Fruit fly (Drosophila melanogaster) whole organism, embryonic: Measurements from ENCODE around the gene CG31121.
A peak's percentile ranks its signal among the peaks of the same experiment; 100 is the strongest.

Source experiments
- Aef1 ChIP-seq: fragments of 200-800 bp; sonication (Bioruptor generic); IDR thresholded peaks from 3 replicates; pipeline ENCODE4 v1.3.6; 2022; ENCODE audit warnings: missing biosample characterization, missing genetic modification characterization
- C15 ChIP-seq: fragments of 200-800 bp; sonication (Bioruptor generic); IDR thresholded peaks from 3 replicates; pipeline ENCODE4 v1.3.6; 2022; ENCODE audit warnings: missing biosample characterization, missing genetic modification characterization
- CG10147 ChIP-seq: fragments of 200-800 bp; sonication (Bioruptor generic); optimal IDR thresholded peaks from 2 replicates; lab custom pipeline; 2019; ENCODE audit warnings: missing biosample characterization, mild to moderate bottlenecking, missing genetic modification characterization, moderate library complexity
- CG12236 ChIP-seq: fragments of 200-800 bp; sonication (Bioruptor generic); optimal IDR thresholded peaks from 2 replicates; lab custom pipeline; 2016; ENCODE audit warnings: missing biosample characterization, missing genetic modification characterization
- CG14050 ChIP-seq: fragments of 200-800 bp; sonication (Bioruptor generic); IDR thresholded peaks from 3 replicates; pipeline ENCODE4 v1.3.6; 2022; ENCODE audit warnings: missing biosample characterization, missing genetic modification characterization
- CG15269 ChIP-seq: fragments of 200-800 bp; sonication (Bioruptor generic); optimal IDR thresholded peaks from 2 replicates; lab custom pipeline; 2018; ENCODE audit warnings: missing biosample characterization, mild to moderate bottlenecking, missing genetic modification characterization, moderate library complexity
- CG1529 ChIP-seq: fragments of 200-800 bp; sonication (Bioruptor generic); optimal IDR thresholded peaks from 3 replicates; lab custom pipeline; 2018; ENCODE audit warnings: missing biosample characterization, missing genetic modification characterization
- CG15479 ChIP-seq: fragments of 200-800 bp; sonication (Bioruptor generic); optimal IDR thresholded peaks from 3 replicates; lab custom pipeline; 2019; ENCODE audit warnings: missing biosample characterization, mild to moderate bottlenecking, missing genetic modification characterization, moderate library complexity
- CG17359 ChIP-seq: fragments of 200-800 bp; sonication (Bioruptor generic); optimal IDR thresholded peaks from 3 replicates; lab custom pipeline; 2018; ENCODE audit warnings: missing biosample characterization, mild to moderate bottlenecking, missing genetic modification characterization, moderate library complexity
- CG17802 ChIP-seq: fragments of 200-800 bp; sonication (Bioruptor generic); optimal IDR thresholded peaks from 2 replicates; lab custom pipeline; 2018; ENCODE audit warnings: missing biosample characterization, mild to moderate bottlenecking, missing genetic modification characterization, moderate library complexity
- CG18599 ChIP-seq: fragments of 200-800 bp; sonication (Bioruptor generic); optimal IDR thresholded peaks from 3 replicates; lab custom pipeline; 2017; ENCODE audit warnings: missing biosample characterization, missing genetic modification characterization, mild to moderate bottlenecking, moderate library complexity, missing genetic modification reagents
- CG3065 ChIP-seq: fragments of 200-800 bp; sonication (Bioruptor generic); optimal IDR thresholded peaks from 2 replicates; lab custom pipeline; 2016; ENCODE audit warnings: missing biosample characterization, missing genetic modification characterization
- CG31441 ChIP-seq: fragments of 200-800 bp; sonication (Bioruptor generic); IDR thresholded peaks from 2 replicates; pipeline ENCODE4 v1.3.6; 2022; ENCODE audit warnings: missing biosample characterization, missing genetic modification characterization
- CG33213 ChIP-seq: fragments of 200-800 bp; sonication (Bioruptor generic); optimal IDR thresholded peaks from 3 replicates; lab custom pipeline; 2016; ENCODE audit warnings: missing biosample characterization, missing genetic modification characterization
- CG33557 ChIP-seq: fragments of 200-800 bp; sonication (Bioruptor generic); optimal IDR thresholded peaks from 2 replicates; lab custom pipeline; 2019; ENCODE audit warnings: missing biosample characterization, mild to moderate bottlenecking, missing genetic modification characterization, moderate library complexity
- CG34224 ChIP-seq: fragments of 200-800 bp; sonication (Bioruptor generic); IDR thresholded peaks from 3 replicates; pipeline ENCODE4 v1.3.6; 2022; ENCODE audit warnings: missing biosample characterization, missing genetic modification characterization; ENCODE audit not compliant: partially characterized antibody
- CG3838 ChIP-seq: fragments of 200-800 bp; sonication (Bioruptor generic); optimal IDR thresholded peaks from 3 replicates; lab custom pipeline; 2016; ENCODE audit warnings: missing biosample characterization, missing genetic modification characterization
- CG4404 ChIP-seq: fragments of 200-800 bp; sonication (Bioruptor generic); IDR thresholded peaks from 2 replicates; pipeline ENCODE4 v1.3.6; 2022; ENCODE audit warnings: missing biosample characterization, missing genetic modification characterization
- CG8944 ChIP-seq: fragments of 200-800 bp; sonication (Bioruptor generic); optimal IDR thresholded peaks from 3 replicates; lab custom pipeline; 2016; ENCODE audit warnings: missing biosample characterization, missing genetic modification characterization
- CG9797 ChIP-seq: fragments of 200-800 bp; sonication (Bioruptor generic); optimal IDR thresholded peaks from 3 replicates; lab custom pipeline; 2018; ENCODE audit warnings: missing biosample characterization, mild to moderate bottlenecking, missing genetic modification characterization
- Dfd ChIP-seq, 2 experiments: fragments of >200 bp; optimal IDR thresholded peaks; 2 replicates each; lab custom pipeline; 2017; ENCODE audit warnings: missing biosample characterization in 2 of 2, missing genetic modification characterization in 2 of 2
- Ets65A ChIP-seq: fragments of 200-800 bp; sonication (Bioruptor generic); peaks from one replicate; lab custom pipeline; 2016; ENCODE audit warnings: missing biosample characterization, missing genetic modification characterization
- Fer1 ChIP-seq: fragments of 200-800 bp; sonication (Bioruptor generic); optimal IDR thresholded peaks from 2 replicates; lab custom pipeline; 2017; ENCODE audit warnings: missing biosample characterization, mild to moderate bottlenecking, missing genetic modification characterization
- Meics ChIP-seq: fragments of 200-800 bp; sonication (Bioruptor generic); optimal IDR thresholded peaks from 2 replicates; lab custom pipeline; 2017; ENCODE audit warnings: missing biosample characterization, mild to moderate bottlenecking, missing genetic modification characterization
- Nf-YB ChIP-seq: fragments of 200-800 bp; sonication (Bioruptor generic); optimal IDR thresholded peaks from 3 replicates; lab custom pipeline; 2019; ENCODE audit warnings: missing biosample characterization, mild to moderate bottlenecking, missing genetic modification characterization, moderate library complexity
- Nf-YC ChIP-seq: fragments of 200-800 bp; optimal IDR thresholded peaks from 3 replicates; lab custom pipeline; 2019; ENCODE audit warnings: missing biosample characterization, mild to moderate bottlenecking, missing genetic modification characterization, moderate library complexity
- Rx ChIP-seq: fragments of 200-800 bp; sonication (Bioruptor generic); IDR thresholded peaks from 2 replicates; pipeline ENCODE4 v1.3.6; 2022; ENCODE audit warnings: missing biosample characterization, missing genetic modification characterization
- chif ChIP-seq, 2 experiments: fragments of 200-800 bp; sonication (Bioruptor generic); optimal IDR thresholded peaks; 3 replicates each; lab custom pipeline; 2016; ENCODE audit warnings: missing biosample characterization in 2 of 2, missing genetic modification characterization in 2 of 2
- crp ChIP-seq, 2 experiments: fragments of 200-800 bp; sonication (Bioruptor generic); optimal IDR thresholded peaks; 2 replicates in 1 of 2; 3 replicates in 1 of 2; lab custom pipeline; 2017; ENCODE audit warnings: missing biosample characterization in 2 of 2, missing genetic modification characterization in 2 of 2, mild to moderate bottlenecking in 1 of 2, moderate library complexity in 1 of 2
- dimm ChIP-seq: fragments of 200-800 bp; sonication (Bioruptor generic); IDR thresholded peaks from 2 replicates; pipeline ENCODE4 v1.3.6; 2022; ENCODE audit warnings: missing biosample characterization, missing genetic modification characterization
- esg ChIP-seq: fragments of 200-800 bp; sonication (Bioruptor generic); conservative IDR thresholded peaks from 2 replicates; pipeline ENCODE4 v1.3.6; 2022; ENCODE audit warnings: missing biosample characterization, missing genetic modification characterization
- fd96Cb ChIP-seq: fragments of 200-800 bp; sonication (Bioruptor generic); optimal IDR thresholded peaks from 2 replicates; lab custom pipeline; 2018; ENCODE audit warnings: missing biosample characterization, mild to moderate bottlenecking, missing genetic modification characterization, moderate library complexity
- gfzf ChIP-seq: fragments of 200-800 bp; sonication (Bioruptor generic); optimal IDR thresholded peaks from 2 replicates; lab custom pipeline; 2016; ENCODE audit warnings: missing biosample characterization, mild to moderate bottlenecking, missing genetic modification characterization, moderate library complexity
- grau ChIP-seq: fragments of 200-800 bp; optimal IDR thresholded peaks from 3 replicates; lab custom pipeline; 2019; ENCODE audit warnings: missing biosample characterization, mild to moderate bottlenecking, missing genetic modification characterization, moderate library complexity
- gt ChIP-seq: fragments of 200-800 bp; sonication (Bioruptor generic); IDR thresholded peaks from 2 replicates; pipeline ENCODE4 v1.3.6; 2022; ENCODE audit warnings: missing biosample characterization, missing genetic modification characterization
- h ChIP-seq: fragments of >200 bp; optimal IDR thresholded peaks from 2 replicates; lab custom pipeline; 2017
- jing ChIP-seq: fragments of 200-800 bp; sonication (Bioruptor generic); optimal IDR thresholded peaks from 2 replicates; lab custom pipeline; 2018; ENCODE audit warnings: missing biosample characterization, mild to moderate bottlenecking, missing genetic modification characterization
- ken ChIP-seq: fragments of 200-800 bp; sonication (Bioruptor generic); IDR thresholded peaks from 3 replicates; pipeline ENCODE4 v1.3.6; 2022; ENCODE audit warnings: missing biosample characterization, missing genetic modification characterization
- klu ChIP-seq: fragments of 200-800 bp; sonication (Bioruptor generic); IDR thresholded peaks from 2 replicates; pipeline ENCODE4 v1.3.6; 2022; ENCODE audit warnings: missing biosample characterization, missing genetic modification characterization
- nau ChIP-seq: fragments of 200-800 bp; sonication (Bioruptor generic); optimal IDR thresholded peaks from 3 replicates; lab custom pipeline; 2017; ENCODE audit warnings: missing biosample characterization, mild to moderate bottlenecking, missing genetic modification characterization, missing genetic modification reagents
- nmo ChIP-seq: fragments of 200-800 bp; sonication (Bioruptor generic); optimal IDR thresholded peaks from 2 replicates; lab custom pipeline; 2018; ENCODE audit warnings: missing biosample characterization, mild to moderate bottlenecking, missing genetic modification characterization, moderate library complexity
- nom ChIP-seq: fragments of 200-800 bp; sonication (Bioruptor generic); optimal IDR thresholded peaks from 2 replicates; lab custom pipeline; 2017; ENCODE audit warnings: missing biosample characterization, missing genetic modification characterization, mild to moderate bottlenecking, moderate library complexity, missing genetic modification reagents
- row ChIP-seq: fragments of 200-800 bp; sonication (Bioruptor generic); IDR thresholded peaks from 3 replicates; pipeline ENCODE4 v1.3.6; 2022; ENCODE audit warnings: missing biosample characterization, missing genetic modification characterization
- sc ChIP-seq, 3 experiments: fragments of >200 bp in 2 of 3; fragments of 200-800 bp in 1 of 3; sonication (Bioruptor generic) in 1 of 3; optimal IDR thresholded peaks; 2 replicates in 2 of 3; 3 replicates in 1 of 3; lab custom pipeline; 2017; ENCODE audit warnings: mild to moderate bottlenecking in 1 of 3, missing biosample characterization in 1 of 3, missing genetic modification characterization in 1 of 3, missing genetic modification reagents in 1 of 3
- schlank ChIP-seq: fragments of 200-800 bp; sonication (Bioruptor generic); optimal IDR thresholded peaks from 2 replicates; lab custom pipeline; 2018; ENCODE audit warnings: missing biosample characterization, mild to moderate bottlenecking, missing genetic modification characterization
- sima ChIP-seq: fragments of 200-800 bp; sonication (Bioruptor generic); optimal IDR thresholded peaks from 2 replicates; lab custom pipeline; 2016; ENCODE audit warnings: missing biosample characterization, missing genetic modification characterization
- sug ChIP-seq: fragments of 200-800 bp; optimal IDR thresholded peaks from 2 replicates; lab custom pipeline; 2019; ENCODE audit warnings: missing biosample characterization, mild to moderate bottlenecking, missing genetic modification characterization, moderate library complexity
- tap ChIP-seq: fragments of 200-800 bp; optimal IDR thresholded peaks from 3 replicates; lab custom pipeline; 2019; ENCODE audit warnings: missing biosample characterization, mild to moderate bottlenecking, missing genetic modification characterization, moderate library complexity
- tup ChIP-seq: fragments of 200-800 bp; sonication (Bioruptor generic); optimal IDR thresholded peaks from 2 replicates; lab custom pipeline; 2016; ENCODE audit warnings: missing biosample characterization, mild to moderate bottlenecking, missing genetic modification characterization, moderate library complexity
- twi ChIP-seq: fragments of 200-800 bp; optimal IDR thresholded peaks from 2 replicates; lab custom pipeline; 2019; ENCODE audit warnings: missing biosample characterization, mild to moderate bottlenecking, missing genetic modification characterization, moderate library complexity

The CG31121 gene

DNA sequence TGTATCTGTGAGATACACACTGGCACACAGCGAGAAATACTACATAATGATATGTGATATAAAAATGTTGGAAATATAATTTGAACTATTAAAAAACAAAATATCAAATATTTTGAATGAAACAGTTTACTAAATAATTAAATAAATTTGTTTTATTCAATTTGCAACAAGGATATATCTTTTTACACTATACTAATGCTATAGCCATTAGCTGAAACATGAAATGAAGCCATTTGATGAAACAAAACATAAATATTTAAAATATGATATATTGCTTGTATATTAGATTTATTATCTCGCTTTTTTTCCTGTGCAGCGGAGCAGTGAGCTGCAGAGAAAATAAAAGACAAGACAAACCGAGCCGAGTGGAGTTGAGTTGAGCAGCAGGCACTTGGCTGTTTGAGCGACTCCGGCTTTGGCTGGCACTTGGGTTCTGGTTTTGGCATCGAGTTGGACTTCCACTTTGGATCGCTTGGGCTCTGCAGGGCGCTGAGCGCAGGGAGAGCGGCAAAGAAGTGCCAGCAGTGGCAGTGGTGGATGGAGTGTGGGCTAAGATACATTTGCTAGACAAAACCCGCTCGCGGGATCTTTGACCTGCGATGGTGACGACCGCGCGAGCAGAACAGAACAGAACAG, 967 bp downstream of the CG31121 start (continued):
- TF ChIP-seq Nf-YC (peak; percentile 68), CG15269 (tag; lab: Kevin White, UChicago) (peak; percentile 86), CG12236 (no peak), CG4404 (GFP tag; lab: Robert Waterston, UW) (peak; percentile 71), Aef1 (peak; percentile 35; the same call in 1 of the 3 replicates), fd96Cb (tag; lab: Kevin White, UChicago) (peak; percentile 88), crp (GFP tag; optimal IDR thresholded peaks at IDR 0.05; lab: Kevin White, UChicago) (peak in 1 of 2 experiments; percentile 18), CG8944 (no peak), h (lab: Kevin White, UChicago) (no peak), nmo (GFP tag; lab: Kevin White, UChicago) (peak; percentile 95), nom (GFP tag; lab: Kevin White, UChicago) (peak; percentile 77), CG31441 (GFP tag; lab: Robert Waterston, UW) (peak; percentile 97), CG33557 (GFP tag; lab: Kevin White, UChicago) (peak; percentile 89), CG3838 (GFP tag; lab: Kevin White, UChicago) (no peak), esg (peak; percentile 64), schlank (tag; lab: Kevin White, UChicago) (no peak), dimm (0 out of 2 replicates have a peak, but pooled peaks have one; percentile 6), tup (no peak), CG9797 (GFP tag; lab: Kevin White, UChicago) (no peak), grau (tag; lab: Kevin White, UChicago) (peak; percentile 88), Meics (peak; percentile 82), ken (GFP tag; lab: Robert Waterston, UW) (no peak), CG34224 (GFP tag; lab: Robert Waterston, UW) (no peak), CG18599 (peak; percentile 60), gfzf (GFP tag; lab: Kevin White, UChicago) (no peak), CG33213 (GFP tag; lab: Kevin White, UChicago) (no peak), CG10147 (GFP tag; lab: Kevin White, UChicago) (peak; percentile 85), twi (tag; lab: Kevin White, UChicago) (no peak), Nf-YB (GFP tag; lab: Kevin White, UChicago) (peak; percentile 71), gt (GFP tag; lab: Robert Waterston, UW) (no peak), jing (no peak), row (GFP tag; lab: Robert Waterston, UW) (peak; percentile 78), Rx (GFP tag; lab: Robert Waterston, UW) (no peak), sug (tag; lab: Kevin White, UChicago) (no peak), CG3065 (GFP tag; lab: Kevin White, UChicago) (no peak), sc (optimal IDR thresholded peaks at IDR 0.05; lab: Kevin White, UChicago) (no peak), sc (GFP tag; optimal IDR thresholded peaks at IDR 0.05; lab: Kevin White, UChicago) (peak; percentile 48), chif (GFP tag; optimal IDR thresholded peaks at IDR 0.05; lab: Kevin White, UChicago) (no peak), CG17802 (tag; lab: Kevin White, UChicago) (no peak), Ets65A (GFP tag; lab: Kevin White, UChicago) (peak; percentile 36), CG17359 (peak; percentile 85), sima (GFP tag; lab: Kevin White, UChicago) (no peak), CG14050 (GFP tag; lab: Robert Waterston, UW) (no peak), CG1529 (GFP tag; lab: Kevin White, UChicago) (peak; percentile 55), CG15479 (GFP tag; lab: Kevin White, UChicago) (no peak), C15 (GFP tag; lab: Robert Waterston, UW) (no peak), nau (GFP tag; lab: Kevin White, UChicago) (no peak), tap (tag; lab: Kevin White, UChicago) (peak; percentile 81), Fer1 (GFP tag; lab: Kevin White, UChicago) (no peak), Dfd (GFP tag; optimal IDR thresholded peaks at IDR 0.05; lab: Kevin White, UChicago) (no peak), klu (GFP tag; lab: Robert Waterston, UW) (peak; percentile 60; the same call in 1 of the 2 replicates)
